Fruit fly (Drosophila melanogaster) S2 (cell line): ENCODE data around the gene hop.

ENCODE experiments used
- CG8478 ChIP-seq: fragments of >200 bp; optimal IDR thresholded peaks from 2 replicates; lab custom pipeline; 2018
- CTCF ChIP-seq, 2 experiments: fragments of >200 bp; optimal IDR thresholded peaks; 2 replicates each; lab custom pipeline; 2018

- TF ChIP-seq CG8478 (lab: Kevin White, UChicago) (no peak), CTCF (optimal IDR thresholded peaks at IDR 0.05; lab: Kevin White, UChicago) (no peak)
These were observed 45.6 kb downstream of the hop start, which contains the start of gene sisA for dm6 chrX:11322257-11322656.
